Worm (Caenorhabditis elegans): ENCODE results near the gene F26D11.1.

- TF ChIP-seq fkh-10 (GFP tag; optimal IDR thresholded peaks at IDR 0.05): no peak
- no peak for TF ChIP-seq elt-2 (tag; optimal IDR thresholded peaks at IDR 0.05)
Observed at ce11 chrV:8022040-8022439, 40.7 kb downstream of the F26D11.1 start, which contains the start of gene ech-3.

All from whole organism, late embryonic.